Fruit fly (Drosophila melanogaster) whole organism, embryonic: ENCODE results near the gene CG7728.

ENCODE experiments used
- ATbp ChIP-seq: fragments of 200-800 bp; sonication (Bioruptor generic); optimal IDR thresholded peaks from 2 replicates; lab custom pipeline; 2017; ENCODE audit warnings: missing biosample characterization, mild to moderate bottlenecking, missing genetic modification characterization, missing genetic modification reagents
- B-H1 ChIP-seq: fragments of 200-800 bp; sonication (Bioruptor generic); IDR thresholded peaks from 3 replicates; pipeline ENCODE4 v1.3.6; 2022; ENCODE audit warnings: missing biosample characterization, missing genetic modification characterization
- C15 ChIP-seq: fragments of 200-800 bp; sonication (Bioruptor generic); IDR thresholded peaks from 3 replicates; pipeline ENCODE4 v1.3.6; 2022; ENCODE audit warnings: missing biosample characterization, missing genetic modification characterization
- CG10959 ChIP-seq: fragments of 200-800 bp; sonication (Bioruptor generic); IDR thresholded peaks from 2 replicates; pipeline ENCODE4 v1.3.6; 2022; ENCODE audit warnings: missing biosample characterization, missing genetic modification characterization
- CG10979 ChIP-seq: fragments of 200-800 bp; sonication (Bioruptor generic); optimal IDR thresholded peaks from 2 replicates; lab custom pipeline; 2018; ENCODE audit warnings: missing biosample characterization, mild to moderate bottlenecking, missing genetic modification characterization, moderate library complexity
- CG11247 ChIP-seq: fragments of 200-800 bp; sonication (Bioruptor generic); IDR thresholded peaks from 2 replicates; pipeline ENCODE4 v1.3.6; 2022; ENCODE audit warnings: missing biosample characterization, missing genetic modification characterization
- CG12942 ChIP-seq: fragments of 200-800 bp; sonication (Bioruptor generic); optimal IDR thresholded peaks from 3 replicates; lab custom pipeline; 2016; ENCODE audit warnings: missing biosample characterization, missing genetic modification characterization
- CG14441 ChIP-seq: fragments of 200-800 bp; sonication (Bioruptor generic); IDR thresholded peaks from 2 replicates; pipeline ENCODE4 v1.3.6; 2022; ENCODE audit warnings: missing biosample characterization, missing genetic modification characterization
- CG15601 ChIP-seq: fragments of 200-800 bp; sonication (Bioruptor generic); optimal IDR thresholded peaks from 3 replicates; lab custom pipeline; 2019; ENCODE audit warnings: missing biosample characterization, mild to moderate bottlenecking, missing genetic modification characterization, moderate library complexity
- CG1603 ChIP-seq: fragments of 200-800 bp; sonication (Bioruptor generic); optimal IDR thresholded peaks from 2 replicates; lab custom pipeline; 2019; ENCODE audit warnings: missing biosample characterization, mild to moderate bottlenecking, missing genetic modification characterization, moderate library complexity
- CG16813 ChIP-seq: fragments of 200-800 bp; sonication (Bioruptor generic); IDR thresholded peaks from 3 replicates; pipeline ENCODE4 v1.3.6; 2022; ENCODE audit warnings: missing biosample characterization, missing genetic modification characterization; ENCODE audit not compliant: partially characterized antibody
- CG16863 ChIP-seq: fragments of 200-800 bp; sonication (Bioruptor generic); optimal IDR thresholded peaks from 3 replicates; lab custom pipeline; 2016; ENCODE audit warnings: missing biosample characterization, missing genetic modification characterization
- CG17912 ChIP-seq: fragments of 200-800 bp; sonication (Bioruptor generic); optimal IDR thresholded peaks from 2 replicates; lab custom pipeline; 2018; ENCODE audit warnings: missing biosample characterization, mild to moderate bottlenecking, missing genetic modification characterization
- CG31388 ChIP-seq: fragments of 200-800 bp; sonication (Bioruptor generic); optimal IDR thresholded peaks from 2 replicates; lab custom pipeline; 2016; ENCODE audit warnings: missing biosample characterization, missing genetic modification characterization
- CG31441 ChIP-seq: fragments of 200-800 bp; sonication (Bioruptor generic); IDR thresholded peaks from 2 replicates; pipeline ENCODE4 v1.3.6; 2022; ENCODE audit warnings: missing biosample characterization, missing genetic modification characterization
- CG4730 ChIP-seq: fragments of 200-800 bp; sonication (Bioruptor generic); IDR thresholded peaks from 2 replicates; pipeline ENCODE4 v1.3.6; 2022; ENCODE audit warnings: missing biosample characterization, missing genetic modification characterization
- CG5245 ChIP-seq: fragments of 200-800 bp; sonication (Bioruptor generic); optimal IDR thresholded peaks from 3 replicates; lab custom pipeline; 2016; ENCODE audit warnings: missing biosample characterization, missing genetic modification characterization
- CG7271 ChIP-seq: fragments of 200-800 bp; sonication (Bioruptor generic); optimal IDR thresholded peaks from 2 replicates; lab custom pipeline; 2018; ENCODE audit warnings: missing biosample characterization, mild to moderate bottlenecking, missing genetic modification characterization, moderate library complexity
- CG7745 ChIP-seq: fragments of 200-800 bp; sonication (Bioruptor generic); optimal IDR thresholded peaks from 2 replicates; lab custom pipeline; 2018; ENCODE audit warnings: missing biosample characterization, mild to moderate bottlenecking, missing genetic modification characterization, moderate library complexity
- CG8290 ChIP-seq, 3 experiments: fragments of 200-800 bp; sonication (Bioruptor generic); optimal IDR thresholded peaks; 2 replicates each; lab custom pipeline; 2016 to 2019; ENCODE audit warnings: missing biosample characterization in 3 of 3, missing genetic modification characterization in 3 of 3, mild to moderate bottlenecking in 2 of 3, moderate library complexity in 1 of 3
- CG9437 ChIP-seq: fragments of 200-800 bp; sonication (Bioruptor generic); optimal IDR thresholded peaks from 2 replicates; lab custom pipeline; 2018; ENCODE audit warnings: missing biosample characterization, mild to moderate bottlenecking, missing genetic modification characterization
- E2f2 ChIP-seq: fragments of 200-800 bp; sonication (Bioruptor generic); IDR thresholded peaks from 2 replicates; pipeline ENCODE4 v1.3.6; 2022; ENCODE audit warnings: missing biosample characterization, missing genetic modification characterization
- Eip74EF ChIP-seq, 2 experiments: fragments of 200-800 bp in 1 of 2; fragments of >200 bp in 1 of 2; sonication (Bioruptor generic) in 1 of 2; optimal IDR thresholded peaks; 2 replicates each; lab custom pipeline; 2017 to 2019; ENCODE audit warnings: missing biosample characterization in 2 of 2, missing genetic modification characterization in 2 of 2, mild to moderate bottlenecking in 1 of 2, moderate library complexity in 1 of 2
- HLH54F ChIP-seq: fragments of 200-800 bp; sonication (Bioruptor generic); optimal IDR thresholded peaks from 3 replicates; lab custom pipeline; 2016; ENCODE audit warnings: missing biosample characterization, missing genetic modification characterization
- Hand ChIP-seq: fragments of 200-800 bp; sonication (Bioruptor generic); optimal IDR thresholded peaks from 2 replicates; lab custom pipeline; 2017; ENCODE audit warnings: mild to moderate bottlenecking, missing biosample characterization, missing genetic modification reagents, missing genetic modification characterization
- Ravus ChIP-seq: fragments of 200-800 bp; sonication (Bioruptor generic); IDR thresholded peaks from 2 replicates; pipeline ENCODE4 v1.3.6; 2022; ENCODE audit warnings: missing biosample characterization, missing genetic modification characterization
- Rfx ChIP-seq: fragments of 200-800 bp; sonication (Bioruptor generic); IDR thresholded peaks from 2 replicates; pipeline ENCODE4 v1.3.6; 2022; ENCODE audit warnings: missing biosample characterization, missing genetic modification characterization
- Spps ChIP-seq: fragments of 200-800 bp; sonication (Bioruptor generic); optimal IDR thresholded peaks from 2 replicates; lab custom pipeline; 2018; ENCODE audit warnings: missing biosample characterization, mild to moderate bottlenecking, missing genetic modification characterization
- Trl ChIP-seq, 3 experiments: fragments of >200 bp in 2 of 3; fragments of 200-800 bp in 1 of 3; sonication (Bioruptor generic) in 1 of 3; optimal IDR thresholded peaks; 2 replicates in 1 of 3; 3 replicates in 2 of 3; lab custom pipeline; 2016 to 2017; ENCODE audit warnings: missing biosample characterization in 1 of 3, missing genetic modification characterization in 1 of 3
- Vsx1 ChIP-seq: fragments of 200-800 bp; sonication (Bioruptor generic); optimal IDR thresholded peaks from 2 replicates; lab custom pipeline; 2017; ENCODE audit warnings: missing biosample characterization, mild to moderate bottlenecking, missing genetic modification characterization, missing genetic modification reagents
- YL-1 ChIP-seq: fragments of 200-800 bp; sonication (Bioruptor generic); optimal IDR thresholded peaks from 3 replicates; lab custom pipeline; 2017; ENCODE audit warnings: missing biosample characterization, mild to moderate bottlenecking, missing genetic modification characterization
- bab2 ChIP-seq: fragments of 200-800 bp; sonication (Bioruptor generic); optimal IDR thresholded peaks from 2 replicates; lab custom pipeline; 2016; ENCODE audit warnings: missing biosample characterization, missing genetic modification characterization
- cato ChIP-seq: fragments of 200-800 bp; sonication (Bioruptor generic); optimal IDR thresholded peaks from 2 replicates; lab custom pipeline; 2016; ENCODE audit warnings: missing biosample characterization, missing genetic modification characterization, borderline replicate concordance
- ci ChIP-seq: fragments of 200-800 bp; sonication (Bioruptor generic); IDR thresholded peaks from 3 replicates; pipeline ENCODE4 v1.3.6; 2022; ENCODE audit warnings: missing biosample characterization, missing genetic modification characterization
- disco-r ChIP-seq: fragments of 200-800 bp; sonication (Bioruptor generic); optimal IDR thresholded peaks from 2 replicates; lab custom pipeline; 2016; ENCODE audit warnings: missing biosample characterization, missing genetic modification characterization
- eve ChIP-seq, 2 experiments: fragments of >200 bp; optimal IDR thresholded peaks; 2 replicates each; lab custom pipeline; 2017; ENCODE audit warnings: missing biosample characterization in 2 of 2, missing genetic modification characterization in 2 of 2
- fd96Cb ChIP-seq: fragments of 200-800 bp; sonication (Bioruptor generic); optimal IDR thresholded peaks from 2 replicates; lab custom pipeline; 2018; ENCODE audit warnings: missing biosample characterization, mild to moderate bottlenecking, missing genetic modification characterization, moderate library complexity
- gcm ChIP-seq: fragments of 200-800 bp; sonication (Bioruptor generic); optimal IDR thresholded peaks from 2 replicates; lab custom pipeline; 2019; ENCODE audit warnings: missing biosample characterization, mild to moderate bottlenecking, missing genetic modification characterization, moderate library complexity
- gem ChIP-seq: fragments of 200-800 bp; sonication (Bioruptor generic); optimal IDR thresholded peaks from 2 replicates; lab custom pipeline; 2019; ENCODE audit warnings: missing biosample characterization, mild to moderate bottlenecking, missing genetic modification characterization, moderate library complexity
- grau ChIP-seq: fragments of 200-800 bp; optimal IDR thresholded peaks from 3 replicates; lab custom pipeline; 2019; ENCODE audit warnings: missing biosample characterization, mild to moderate bottlenecking, missing genetic modification characterization, moderate library complexity
- gt ChIP-seq: fragments of 200-800 bp; sonication (Bioruptor generic); IDR thresholded peaks from 2 replicates; pipeline ENCODE4 v1.3.6; 2022; ENCODE audit warnings: missing biosample characterization, missing genetic modification characterization
- kah ChIP-seq: fragments of 200-800 bp; sonication (Bioruptor generic); optimal IDR thresholded peaks from 2 replicates; lab custom pipeline; 2018; ENCODE audit warnings: missing biosample characterization, mild to moderate bottlenecking, missing genetic modification characterization
- kay ChIP-seq: fragments of 200-800 bp; sonication (Bioruptor generic); optimal IDR thresholded peaks from 2 replicates; lab custom pipeline; 2016; ENCODE audit warnings: missing biosample characterization, missing genetic modification characterization
- lmd ChIP-seq: fragments of 200-800 bp; sonication (Bioruptor generic); IDR thresholded peaks from 2 replicates; pipeline ENCODE4 v1.3.6; 2022; ENCODE audit warnings: missing biosample characterization, missing genetic modification characterization
- p53 ChIP-seq: fragments of 200-800 bp; sonication (Bioruptor generic); optimal IDR thresholded peaks from 2 replicates; lab custom pipeline; 2016; ENCODE audit warnings: missing biosample characterization, missing genetic modification characterization
- sc ChIP-seq, 3 experiments: fragments of >200 bp in 2 of 3; fragments of 200-800 bp in 1 of 3; sonication (Bioruptor generic) in 1 of 3; optimal IDR thresholded peaks; 2 replicates in 2 of 3; 3 replicates in 1 of 3; lab custom pipeline; 2017; ENCODE audit warnings: mild to moderate bottlenecking in 1 of 3, missing biosample characterization in 1 of 3, missing genetic modification characterization in 1 of 3, missing genetic modification reagents in 1 of 3
- shn ChIP-seq: fragments of 200-800 bp; sonication (Bioruptor generic); optimal IDR thresholded peaks from 3 replicates; lab custom pipeline; 2016; ENCODE audit warnings: missing biosample characterization, missing genetic modification characterization
- tgo ChIP-seq: fragments of 200-800 bp; sonication (Bioruptor generic); IDR thresholded peaks from 3 replicates; pipeline ENCODE4 v1.3.6; 2022; ENCODE audit warnings: missing biosample characterization, missing genetic modification characterization
- yki ChIP-seq: fragments of >200 bp; optimal IDR thresholded peaks from 3 replicates; lab custom pipeline; 2018
- zen ChIP-seq: fragments of 200-800 bp; sonication (Bioruptor generic); optimal IDR thresholded peaks from 3 replicates; lab custom pipeline; 2018; ENCODE audit warnings: missing biosample characterization, mild to moderate bottlenecking, missing genetic modification characterization, moderate library complexity
- zf30C ChIP-seq: fragments of 200-800 bp; sonication (Bioruptor generic); optimal IDR thresholded peaks from 3 replicates; lab custom pipeline; 2018; ENCODE audit warnings: missing biosample characterization, mild to moderate bottlenecking, missing genetic modification characterization

CG7728 gene

dm6 chr3L:17033309-17033708, 17.0 kb downstream of the CG7728 start (continued):
- peak in 1 of 2 experiments; percentile 9 for TF ChIP-seq Eip74EF (GFP tag; optimal IDR thresholded peaks at IDR 0.05; lab: Kevin White, UChicago)
- no peak for TF ChIP-seq sc (optimal IDR thresholded peaks at IDR 0.05; lab: Kevin White, UChicago)
- peak; percentile 33 for TF ChIP-seq sc (GFP tag; optimal IDR thresholded peaks at IDR 0.05; lab: Kevin White, UChicago)
- TF ChIP-seq Rfx (GFP tag; lab: Robert Waterston, UW): no peak
- TF ChIP-seq Vsx1 (GFP tag; lab: Kevin White, UChicago): no peak
- no peak for TF ChIP-seq C15 (GFP tag; lab: Robert Waterston, UW)
- no peak for TF ChIP-seq tgo (GFP tag; lab: Robert Waterston, UW)
- TF ChIP-seq CG5245 (GFP tag; lab: Kevin White, UChicago): no peak
- peak; percentile 54 for TF ChIP-seq CG15601 (tag; lab: Kevin White, UChicago)
- no peak for TF ChIP-seq CG7745 (tag; lab: Kevin White, UChicago)
- no peak for TF ChIP-seq ci
- no peak for TF ChIP-seq grau (tag; lab: Kevin White, UChicago)
- peak; percentile 74 for TF ChIP-seq Spps
- TF ChIP-seq CG1603 (tag; lab: Kevin White, UChicago): no peak
- no peak for TF ChIP-seq eve (GFP tag; optimal IDR thresholded peaks at IDR 0.05; lab: Kevin White, UChicago)
- TF ChIP-seq shn (GFP tag; lab: Kevin White, UChicago): no peak
- no peak for TF ChIP-seq p53 (GFP tag; lab: Kevin White, UChicago)
- no peak for TF ChIP-seq disco-r (GFP tag; lab: Kevin White, UChicago)
- no peak for TF ChIP-seq CG4730 (GFP tag; lab: Robert Waterston, UW)
- TF ChIP-seq CG10979 (tag; lab: Kevin White, UChicago): peak; percentile 18
- no peak for TF ChIP-seq kay (GFP tag; lab: Kevin White, UChicago)
- no peak for TF ChIP-seq HLH54F (GFP tag; lab: Kevin White, UChicago)
- TF ChIP-seq zen (tag; lab: Kevin White, UChicago): no peak
- TF ChIP-seq yki (lab: Kevin White, UChicago): no peak
- no peak for TF ChIP-seq bab2
- no peak for TF ChIP-seq E2f2 (GFP tag; lab: Robert Waterston, UW)
- no peak for TF ChIP-seq CG31388 (GFP tag; lab: Kevin White, UChicago)
- no peak for TF ChIP-seq CG12942 (GFP tag; lab: Kevin White, UChicago)
- TF ChIP-seq Trl (optimal IDR thresholded peaks at IDR 0.05; lab: Kevin White, UChicago): no peak
- TF ChIP-seq Trl (GFP tag; optimal IDR thresholded peaks at IDR 0.05; lab: Kevin White, UChicago): no peak
- TF ChIP-seq CG17912 (GFP tag; lab: Kevin White, UChicago): no peak
- peak; percentile 32 for TF ChIP-seq gcm (GFP tag; lab: Kevin White, UChicago)
- TF ChIP-seq CG16863 (GFP tag; lab: Kevin White, UChicago): no peak
- no peak for TF ChIP-seq cato (GFP tag; lab: Kevin White, UChicago)
- peak; percentile 4 for TF ChIP-seq CG8290 (GFP tag; optimal IDR thresholded peaks at IDR 0.05; lab: Kevin White, UChicago)
- peak in 1 of 2 experiments; percentile 62 for TF ChIP-seq CG8290 (tag; optimal IDR thresholded peaks at IDR 0.05; lab: Kevin White, UChicago)
- no peak for TF ChIP-seq gt (GFP tag; lab: Robert Waterston, UW)
- TF ChIP-seq CG31441 (GFP tag; lab: Robert Waterston, UW): no peak
- no peak for TF ChIP-seq kah (GFP tag; lab: Kevin White, UChicago)
- TF ChIP-seq lmd (GFP tag; lab: Robert Waterston, UW): no peak
- no peak for TF ChIP-seq gem
- no peak for TF ChIP-seq CG7271 (tag; lab: Kevin White, UChicago)
- TF ChIP-seq CG16813 (GFP tag; lab: Robert Waterston, UW): no peak
- TF ChIP-seq CG10959 (GFP tag; lab: Robert Waterston, UW): no peak
- TF ChIP-seq CG11247 (GFP tag; lab: Robert Waterston, UW): no peak
- no peak for TF ChIP-seq YL-1
- no peak for TF ChIP-seq B-H1 (GFP tag; lab: Robert Waterston, UW)
- TF ChIP-seq CG14441 (GFP tag; lab: Robert Waterston, UW): no peak
- TF ChIP-seq Ravus (GFP tag; lab: Robert Waterston, UW): no peak
- TF ChIP-seq zf30C: no peak
- TF ChIP-seq ATbp (GFP tag; lab: Kevin White, UChicago): no peak
- no peak for TF ChIP-seq fd96Cb (tag; lab: Kevin White, UChicago)
- TF ChIP-seq CG9437: no peak
- no peak for TF ChIP-seq Hand (GFP tag; lab: Kevin White, UChicago)
